Fruit fly (Drosophila melanogaster) Kc167 (cell line): ENCODE measurements around the gene CG11889.

Experiments
- Myc ChIP-seq: fragments of >200 bp; optimal IDR thresholded peaks from 2 replicates; lab custom pipeline; 2017; ENCODE audit warnings: missing external identifiers
- Sin3A ChIP-seq: fragments of >200 bp; optimal IDR thresholded peaks from 2 replicates; lab custom pipeline; 2018; ENCODE audit warnings: missing external identifiers
- h ChIP-seq: fragments of >200 bp; optimal IDR thresholded peaks from 3 replicates; lab custom pipeline; 2018; ENCODE audit warnings: missing external identifiers
- insv ChIP-seq: fragments of >200 bp; optimal IDR thresholded peaks from 3 replicates; lab custom pipeline; 2018; ENCODE audit warnings: missing external identifiers
- psq ChIP-seq: fragments of >200 bp; optimal IDR thresholded peaks from 2 replicates; lab custom pipeline; 2017; ENCODE audit warnings: missing external identifiers
- ttk ChIP-seq: sonication (Bioruptor generic); optimal IDR thresholded peaks from 2 replicates; lab custom pipeline; 2017; ENCODE audit warnings: missing external identifiers

CG11889 gene

dm6 chr3R:25245052-25245813, 24.8 kb upstream of the CG11889 start, which contains the start of gene bam:
Gene bam, minus strand, starts transcription at chr3R:25245109.
- TF ChIP-seq h (lab: Kevin White, UChicago) (no peak), Myc (lab: Kevin White, UChicago) (no peak), Sin3A (no peak), insv (lab: Kevin White, UChicago) (no peak), psq (lab: Kevin White, UChicago) (no peak), ttk (lab: Kevin White, UChicago) (no peak)

- TF ChIP-seq h (lab: Kevin White, UChicago) (no peak), ttk (lab: Kevin White, UChicago) (no peak), psq (lab: Kevin White, UChicago) (no peak), Myc (lab: Kevin White, UChicago) (no peak), insv (lab: Kevin White, UChicago) (no peak), Sin3A (no peak)
Measured at dm6 chr3R:25247379-25247869, 22.6 kb upstream of the CG11889 start, which contains the start of the genes RpS27 and Nup37. Gene RpS27, minus strand, starts transcription at chr3R:25247514. Gene Nup37, plus strand, starts transcription at chr3R:25247658.

- TF ChIP-seq h (lab: Kevin White, UChicago) (no peak), Sin3A (no peak), insv (lab: Kevin White, UChicago) (no peak), ttk (lab: Kevin White, UChicago) (no peak), psq (lab: Kevin White, UChicago) (no peak), Myc (lab: Kevin White, UChicago) (no peak)
Measured at dm6 chr3R:25249145-25250141, 20.6 kb upstream of the CG11889 start, which contains the start of gene Nup358. Gene Nup358, plus strand, starts transcription at chr3R:25249348.

- TF ChIP-seq Myc (lab: Kevin White, UChicago) (no peak), ttk (lab: Kevin White, UChicago) (no peak), Sin3A (no peak), insv (lab: Kevin White, UChicago) (no peak), h (lab: Kevin White, UChicago) (no peak), psq (lab: Kevin White, UChicago) (no peak)
Measured at dm6 chr3R:25258628-25259240, 11.3 kb upstream of the CG11889 start, which contains the start of gene CG11857. Gene CG11857, plus strand, starts transcription at chr3R:25258898.

dm6 chr3R:25260670-25261069, 9.3 kb upstream of the CG11889 start:
- TF ChIP-seq insv (lab: Kevin White, UChicago): no peak
- no peak for TF ChIP-seq ttk (lab: Kevin White, UChicago)
- no peak for TF ChIP-seq psq (lab: Kevin White, UChicago)
- TF ChIP-seq Myc (lab: Kevin White, UChicago): no peak
- TF ChIP-seq Sin3A: no peak
- TF ChIP-seq h (lab: Kevin White, UChicago): no peak

- TF ChIP-seq insv (lab: Kevin White, UChicago) (no peak), Myc (lab: Kevin White, UChicago) (no peak), Sin3A (no peak)
Measured at dm6 chr3R:25262322-25262761, 7.7 kb upstream of the CG11889 start, which contains the start of the genes Kdsr and CG11858. Gene Kdsr, minus strand, starts transcription at chr3R:25262498. Gene CG11858, plus strand, starts transcription at chr3R:25262741.

- TF ChIP-seq Myc (lab: Kevin White, UChicago) (no peak), h (lab: Kevin White, UChicago) (no peak), Sin3A (no peak), psq (lab: Kevin White, UChicago) (no peak), insv (lab: Kevin White, UChicago) (no peak), ttk (lab: Kevin White, UChicago) (no peak)
Measured at dm6 chr3R:25265589-25266201, 4.3 kb upstream of the CG11889 start, which contains the start of the genes GlnRS and RIOK2. Gene GlnRS, minus strand, starts transcription at chr3R:25265721. Gene RIOK2, plus strand, starts transcription at chr3R:25265844.

DNA sequence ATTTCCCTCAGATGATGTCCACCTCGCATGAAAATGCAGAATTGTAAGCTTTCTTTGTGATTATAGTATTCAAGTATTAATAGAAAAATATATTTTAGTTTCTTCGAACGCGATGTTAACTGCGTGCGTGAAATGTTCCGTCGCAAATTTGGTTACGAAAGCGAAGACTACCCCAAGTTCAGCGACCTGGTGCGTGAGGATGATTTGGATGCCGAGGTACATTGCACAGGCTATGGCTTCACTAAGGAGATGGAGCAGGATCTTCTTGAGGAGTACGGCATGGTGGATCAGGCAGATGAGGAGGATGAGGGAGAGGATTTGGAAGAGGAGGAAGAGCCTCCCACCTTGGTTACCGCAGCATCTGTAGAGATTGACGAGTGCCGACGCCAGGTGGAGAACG, 3.3 kb upstream of the CG11889 start:
- no peak for TF ChIP-seq Myc (lab: Kevin White, UChicago)
- TF ChIP-seq insv (lab: Kevin White, UChicago): no peak
- TF ChIP-seq ttk (lab: Kevin White, UChicago): no peak
- no peak for TF ChIP-seq h (lab: Kevin White, UChicago)
- no peak for TF ChIP-seq psq (lab: Kevin White, UChicago)
- TF ChIP-seq Sin3A: no peak

dm6 chr3R:25273537-25273936, 3.5 kb downstream of the CG11889 start, which contains the start of gene CG11878:
Gene CG11878, plus strand, starts transcription at chr3R:25273837.
- TF ChIP-seq ttk (lab: Kevin White, UChicago) (no peak), insv (lab: Kevin White, UChicago) (no peak), psq (lab: Kevin White, UChicago) (no peak), h (lab: Kevin White, UChicago) (no peak), Myc (lab: Kevin White, UChicago) (no peak), Sin3A (no peak)

dm6 chr3R:25275276-25275675, 5.3 kb downstream of the CG11889 start:
- TF ChIP-seq Myc (lab: Kevin White, UChicago) (no peak), Sin3A (no peak), ttk (lab: Kevin White, UChicago) (no peak), h (lab: Kevin White, UChicago) (no peak), insv (lab: Kevin White, UChicago) (no peak), psq (lab: Kevin White, UChicago) (no peak)
